ENCODE assay signal across 3 worm cellular contexts in genomic region chrV:16000433-16000832, ce11.
A peak's percentile ranks its signal among the peaks of the same experiment; 100 is the strongest.
TF ChIP-seq lines count a peak whose summit lies in the region.

Gene nhr-50, minus strand, starts transcription at chrV:16000631.

TF ChIP-seq in whole organism, L1 larva, 84 proteins besides CTCF, POLR2A, EP300 and RAD21 (continued from another document):
- TF ChIP-seq fkh-8 (tag; optimal IDR thresholded peaks at IDR 0.05; lab: Kevin White, UChicago), result peak; percentile 88
- TF ChIP-seq grh-1 (GFP tag; IDR thresholded peaks at IDR 0.05; lab: Robert Waterston, UW), result no peak
- peak in 2 of 3 experiments; percentile 16 to 49 for TF ChIP-seq ceh-82 (tag; optimal IDR thresholded peaks at IDR 0.05; lab: Kevin White, UChicago)
- TF ChIP-seq lin-14 (GFP tag; optimal IDR thresholded peaks at IDR 0.05; lab: Kevin White, UChicago), result peak; percentile 84
- TF ChIP-seq egl-27 (tag; optimal IDR thresholded peaks at IDR 0.05; lab: Kevin White, UChicago), result peak in 1 of 2 experiments; percentile 26
- peak; percentile 36 for TF ChIP-seq swsn-7 (tag; optimal IDR thresholded peaks at IDR 0.05; lab: Kevin White, UChicago)
- no peak; the same call in 1 of the 2 replicates for TF ChIP-seq nhr-19 (GFP tag; conservative IDR thresholded peaks at IDR 0.05; lab: Robert Waterston, UW)
- TF ChIP-seq nhr-76 (tag; optimal IDR thresholded peaks at IDR 0.05; lab: Kevin White, UChicago), result no peak
- peak; percentile 2 to 43 for TF ChIP-seq lsy-2 (tag; optimal IDR thresholded peaks at IDR 0.05; lab: Kevin White, UChicago)
- no peak for TF ChIP-seq lin-39 (tag; optimal IDR thresholded peaks at IDR 0.05; lab: Kevin White, UChicago)
- TF ChIP-seq mdl-1 (tag; optimal IDR thresholded peaks at IDR 0.05; lab: Kevin White, UChicago), result peak in 1 of 2 experiments; percentile 53
- TF ChIP-seq nhr-90 (tag; optimal IDR thresholded peaks at IDR 0.05; lab: Kevin White, UChicago; ENCODE audit: poor library complexity), result peak; percentile 36
- peak; percentile 36 for TF ChIP-seq pax-3 (tag; optimal IDR thresholded peaks at IDR 0.05; lab: Kevin White, UChicago)
- TF ChIP-seq elt-2 (tag; optimal IDR thresholded peaks at IDR 0.05; lab: Kevin White, UChicago), result peak; percentile 83
- TF ChIP-seq ceh-63 (GFP tag; optimal IDR thresholded peaks at IDR 0.05; lab: Kevin White, UChicago), result no peak
- peak; percentile 25 for TF ChIP-seq mep-1 (tag; optimal IDR thresholded peaks at IDR 0.05; lab: Kevin White, UChicago)
- peak; percentile 11 for TF ChIP-seq tbx-2 (tag; optimal IDR thresholded peaks at IDR 0.05; lab: Kevin White, UChicago)
- TF ChIP-seq sox-4 (tag; optimal IDR thresholded peaks at IDR 0.05; lab: Kevin White, UChicago), result peak; percentile 7
- TF ChIP-seq lin-35 (GFP tag; optimal IDR thresholded peaks at IDR 0.05; lab: Kevin White, UChicago), result peak; percentile 13 to 27
- TF ChIP-seq C16A3.4 (tag; optimal IDR thresholded peaks at IDR 0.05; lab: Kevin White, UChicago), result no peak
- TF ChIP-seq lin-15B (tag; optimal IDR thresholded peaks at IDR 0.05; lab: Kevin White, UChicago), result no peak
- TF ChIP-seq nhr-47 (tag; optimal IDR thresholded peaks at IDR 0.05; lab: Kevin White, UChicago), result peak; percentile 61
- TF ChIP-seq efl-1 (optimal IDR thresholded peaks at IDR 0.05; lab: Kevin White, UChicago), result peak; percentile 28 to 36
- peak; percentile 15 to 95 for TF ChIP-seq efl-1 (GFP tag; optimal IDR thresholded peaks at IDR 0.05 in 1 of 2; lab: Kevin White, UChicago)
- TF ChIP-seq lin-13 (GFP tag; optimal IDR thresholded peaks at IDR 0.05; lab: Kevin White, UChicago), result no peak
- TF ChIP-seq ceh-8 (GFP tag; optimal IDR thresholded peaks at IDR 0.05; lab: Kevin White, UChicago), result peak; percentile 38
- TF ChIP-seq nhr-77 (tag; optimal IDR thresholded peaks at IDR 0.05; lab: Kevin White, UChicago), result peak; percentile 51
- peak; percentile 80 for TF ChIP-seq hlh-4 (tag; optimal IDR thresholded peaks at IDR 0.05; lab: Kevin White, UChicago)
- peak; percentile 81 for TF ChIP-seq nhr-71 (tag; optimal IDR thresholded peaks at IDR 0.05; lab: Kevin White, UChicago)
- TF ChIP-seq xbp-1 (tag; optimal IDR thresholded peaks at IDR 0.05; lab: Kevin White, UChicago), result peak; percentile 17
- TF ChIP-seq ceh-88 (GFP tag; IDR thresholded peaks at IDR 0.05; lab: Robert Waterston, UW), result no peak
- peak; percentile 88 for TF ChIP-seq blmp-1 (tag; optimal IDR thresholded peaks at IDR 0.05; lab: Kevin White, UChicago)
- no peak for TF ChIP-seq fkh-4 (tag; optimal IDR thresholded peaks at IDR 0.05; lab: Kevin White, UChicago; ENCODE audit: borderline replicate concordance)
- peak; percentile 69 for TF ChIP-seq skn-1 (tag; optimal IDR thresholded peaks at IDR 0.05; lab: Kevin White, UChicago)
- peak; percentile 5 for TF ChIP-seq snpc-4 (tag; optimal IDR thresholded peaks at IDR 0.05; lab: Kevin White, UChicago)
- no peak for TF ChIP-seq fkh-10 (GFP tag; optimal IDR thresholded peaks at IDR 0.05; lab: Kevin White, UChicago)
- peak in 1 of 3 experiments; percentile 30 for TF ChIP-seq dpl-1 (GFP tag; optimal IDR thresholded peaks at IDR 0.05; lab: Kevin White, UChicago)
TF ChIP-seq in whole organism, L1 larva: peak in this region for 33.

TF ChIP-seq in whole organism, L2 larva, 48 proteins besides CTCF, POLR2A, EP300 and RAD21 (continued from another document):
- TF ChIP-seq gmeb-1 (tag; optimal IDR thresholded peaks at IDR 0.05; lab: Kevin White, UChicago) (peak; percentile 8), crh-2 (tag; optimal IDR thresholded peaks at IDR 0.05; lab: Kevin White, UChicago) (peak; percentile 83), nhr-129 (tag; optimal IDR thresholded peaks at IDR 0.05; lab: Kevin White, UChicago) (peak; percentile 54), C34F6.9 (tag; optimal IDR thresholded peaks at IDR 0.05; lab: Kevin White, UChicago) (peak; percentile 45), R02D3.7 (tag; optimal IDR thresholded peaks at IDR 0.05; lab: Kevin White, UChicago) (no peak), skn-1 (tag; optimal IDR thresholded peaks at IDR 0.05; lab: Kevin White, UChicago) (no peak), F13H6.1 (tag; optimal IDR thresholded peaks at IDR 0.05; lab: Kevin White, UChicago) (peak; percentile 53), egl-27 (tag; optimal IDR thresholded peaks at IDR 0.05; lab: Kevin White, UChicago) (peak; percentile 57), nhr-23 (tag; optimal IDR thresholded peaks at IDR 0.05; lab: Kevin White, UChicago) (no peak), mbf-1 (tag; optimal IDR thresholded peaks at IDR 0.05; lab: Kevin White, UChicago) (no peak), snpc-4 (tag; optimal IDR thresholded peaks at IDR 0.05; lab: Kevin White, UChicago) (no peak), ztf-4 (tag; optimal IDR thresholded peaks at IDR 0.05; lab: Kevin White, UChicago) (peak; percentile 8), nhr-11 (tag; optimal IDR thresholded peaks at IDR 0.05; lab: Kevin White, UChicago) (no peak)
TF ChIP-seq in whole organism, L2 larva: peak in this region for 12.

TF ChIP-seq in whole organism, L4 larva, 104 proteins besides CTCF, POLR2A, EP300 and RAD21 (continued from another document):
- TF ChIP-seq mes-2 (tag; optimal IDR thresholded peaks at IDR 0.05; lab: Kevin White, UChicago; ENCODE audit: poor library complexity, severe bottlenecking), result no peak
- peak; percentile 1 to 73 for TF ChIP-seq mdl-1 (tag; optimal IDR thresholded peaks at IDR 0.05; lab: Kevin White, UChicago)
- no peak for TF ChIP-seq nhr-237 (tag; optimal IDR thresholded peaks at IDR 0.05; lab: Kevin White, UChicago)
- no peak for TF ChIP-seq ceh-62 (tag; optimal IDR thresholded peaks at IDR 0.05; lab: Kevin White, UChicago)
- TF ChIP-seq spr-3 (GFP tag; optimal IDR thresholded peaks at IDR 0.05; lab: Kevin White, UChicago), result no peak
- TF ChIP-seq mep-1 (tag; optimal IDR thresholded peaks at IDR 0.05; lab: Kevin White, UChicago), result no peak
- no peak for TF ChIP-seq hif-1 (tag; optimal IDR thresholded peaks at IDR 0.05; lab: Kevin White, UChicago)
- TF ChIP-seq ceh-28 (tag; optimal IDR thresholded peaks at IDR 0.05; lab: Kevin White, UChicago), result no peak
- TF ChIP-seq nhr-6 (tag; optimal IDR thresholded peaks at IDR 0.05; lab: Kevin White, UChicago), result peak; percentile 93
- no peak for TF ChIP-seq ctbp-1 (GFP tag; IDR thresholded peaks at IDR 0.05; lab: Robert Waterston, UW)
- TF ChIP-seq nhr-48 (tag; optimal IDR thresholded peaks at IDR 0.05; lab: Kevin White, UChicago), result peak; percentile 44
- TF ChIP-seq zip-2 (tag; optimal IDR thresholded peaks at IDR 0.05; lab: Kevin White, UChicago), result no peak
- 0 out of 2 replicates have a peak, but pooled peaks have one; percentile 51 for TF ChIP-seq daf-19 (GFP tag; conservative IDR thresholded peaks at IDR 0.05; lab: Robert Waterston, UW)
- TF ChIP-seq ztf-11 (tag; optimal IDR thresholded peaks at IDR 0.05; lab: Kevin White, UChicago), result no peak
- no peak for TF ChIP-seq Y75B8A.6 (GFP tag; IDR thresholded peaks at IDR 0.05; lab: Robert Waterston, UW)
- peak; percentile 31 for TF ChIP-seq dpl-1 (GFP tag; optimal IDR thresholded peaks at IDR 0.05; lab: Kevin White, UChicago)
- TF ChIP-seq D1046.2 (GFP tag; IDR thresholded peaks at IDR 0.05; lab: Robert Waterston, UW), result no peak
- TF ChIP-seq unc-62 (GFP tag; optimal IDR thresholded peaks at IDR 0.05 in 1 of 2; lab: Kevin White, UChicago), result peak in 1 of 2 experiments; percentile 1
- no peak for TF ChIP-seq unc-62 (tag; optimal IDR thresholded peaks at IDR 0.05; lab: Kevin White, UChicago)
- no peak for TF ChIP-seq fkh-10 (GFP tag; optimal IDR thresholded peaks at IDR 0.05; lab: Kevin White, UChicago)
- peak; percentile 80 for TF ChIP-seq hlh-30 (tag; optimal IDR thresholded peaks at IDR 0.05; lab: Kevin White, UChicago; ENCODE audit: insufficient read depth)
- TF ChIP-seq unc-130 (GFP tag; optimal IDR thresholded peaks at IDR 0.05; lab: Kevin White, UChicago), result no peak
- no peak for TF ChIP-seq pha-4 (GFP tag; IDR thresholded peaks at IDR 0.05; lab: Robert Waterston, UW)
- peak; percentile 86 for TF ChIP-seq pha-4 (tag; optimal IDR thresholded peaks at IDR 0.05; lab: Kevin White, UChicago)
- no peak for TF ChIP-seq Y5F2A.4 (GFP tag; optimal IDR thresholded peaks at IDR 0.05; lab: Kevin White, UChicago)
- TF ChIP-seq nhr-28 (tag; optimal IDR thresholded peaks at IDR 0.05; lab: Kevin White, UChicago), result peak; percentile 67
- TF ChIP-seq ces-1 (GFP tag; optimal IDR thresholded peaks at IDR 0.05; lab: Kevin White, UChicago), result no peak
- TF ChIP-seq hlh-11 (tag; optimal IDR thresholded peaks at IDR 0.05; lab: Kevin White, UChicago), result no peak
- TF ChIP-seq lir-3 (tag; optimal IDR thresholded peaks at IDR 0.05; lab: Kevin White, UChicago), result no peak
- TF ChIP-seq nhr-11 (tag; optimal IDR thresholded peaks at IDR 0.05; lab: Kevin White, UChicago), result no peak
- TF ChIP-seq snpc-4 (tag; optimal IDR thresholded peaks at IDR 0.05; lab: Kevin White, UChicago), result no peak
- no peak for TF ChIP-seq rbr-2 (tag; optimal IDR thresholded peaks at IDR 0.05; lab: Kevin White, UChicago)
- peak; percentile 35 for TF ChIP-seq pqm-1 (tag; optimal IDR thresholded peaks at IDR 0.05; lab: Kevin White, UChicago)
- no peak for TF ChIP-seq ztf-7 (tag; optimal IDR thresholded peaks at IDR 0.05; lab: Kevin White, UChicago)
- no peak for TF ChIP-seq nhr-42 (GFP tag; IDR thresholded peaks at IDR 0.05; lab: Robert Waterston, UW)
- TF ChIP-seq madf-5 (GFP tag; IDR thresholded peaks at IDR 0.05; lab: Robert Waterston, UW), result no peak
- TF ChIP-seq ceh-32 (tag; optimal IDR thresholded peaks at IDR 0.05; lab: Kevin White, UChicago; ENCODE audit: poor library complexity), result no peak
- TF ChIP-seq arid-1 (GFP tag; conservative IDR thresholded peaks at IDR 0.05; lab: Robert Waterston, UW), result 0 out of 2 replicates have a peak, but pooled peaks have one; percentile 8
- no peak for TF ChIP-seq fos-1 (tag; optimal IDR thresholded peaks at IDR 0.05; lab: Kevin White, UChicago)
- no peak for TF ChIP-seq T20F7.1 (GFP tag; optimal IDR thresholded peaks at IDR 0.05; lab: Kevin White, UChicago)
- no peak for TF ChIP-seq zip-11 (GFP tag; IDR thresholded peaks at IDR 0.05; lab: Robert Waterston, UW)
- no peak for TF ChIP-seq ceh-20 (GFP tag; IDR thresholded peaks at IDR 0.05; lab: Robert Waterston, UW)
- TF ChIP-seq lim-7 (GFP tag; IDR thresholded peaks at IDR 0.05; lab: Robert Waterston, UW), result no peak
- TF ChIP-seq dmd-6 (GFP tag; IDR thresholded peaks at IDR 0.05; lab: Robert Waterston, UW), result peak; percentile 90
- peak; percentile 85 for TF ChIP-seq dve-1 (tag; optimal IDR thresholded peaks at IDR 0.05; lab: Kevin White, UChicago; ENCODE audit: insufficient read depth)
- peak; percentile 66 for TF ChIP-seq nhr-77 (tag; optimal IDR thresholded peaks at IDR 0.05; lab: Kevin White, UChicago)
- no peak for TF ChIP-seq spr-1 (tag; optimal IDR thresholded peaks at IDR 0.05; lab: Kevin White, UChicago)
- TF ChIP-seq gei-8 (GFP tag; optimal IDR thresholded peaks at IDR 0.05; lab: Kevin White, UChicago), result no peak
- TF ChIP-seq aha-1 (tag; lab: Kevin White, UChicago), result peak; percentile 39
- TF ChIP-seq F10B5.3 (tag; optimal IDR thresholded peaks at IDR 0.05; lab: Kevin White, UChicago), result no peak
